Fruit fly (Drosophila melanogaster) whole organism, embryonic: ENCODE measurements around the gene CG10348.

ENCODE experiments used
- Asciz ChIP-seq: fragments of 200-800 bp; sonication (Bioruptor generic); optimal IDR thresholded peaks from 2 replicates; lab custom pipeline; 2017; ENCODE audit warnings: missing biosample characterization, mild to moderate bottlenecking, missing genetic modification characterization, missing genetic modification reagents
- BEAF-32 ChIP-seq: fragments of 200-800 bp; sonication (Bioruptor generic); optimal IDR thresholded peaks from 3 replicates; lab custom pipeline; 2017; ENCODE audit warnings: missing biosample characterization, missing genetic modification characterization, mild to moderate bottlenecking, moderate library complexity, missing genetic modification reagents
- CG10209 ChIP-seq: fragments of 200-800 bp; sonication (Bioruptor generic); optimal IDR thresholded peaks from 3 replicates; lab custom pipeline; 2017; ENCODE audit warnings: missing biosample characterization, mild to moderate bottlenecking, missing genetic modification characterization, missing genetic modification reagents
- CG10366 ChIP-seq: fragments of 200-800 bp; sonication (Bioruptor generic); IDR thresholded peaks from 2 replicates; pipeline ENCODE4 v1.3.6; 2022; ENCODE audit warnings: missing biosample characterization, missing genetic modification characterization
- CG10462 ChIP-seq: fragments of 200-800 bp; sonication (Bioruptor generic); optimal IDR thresholded peaks from 2 replicates; lab custom pipeline; 2016; ENCODE audit warnings: missing biosample characterization, missing genetic modification characterization
- CG10654 ChIP-seq: fragments of 200-800 bp; sonication (Bioruptor generic); optimal IDR thresholded peaks from 2 replicates; lab custom pipeline; 2016; ENCODE audit warnings: missing biosample characterization, missing genetic modification characterization
- CG11247 ChIP-seq: fragments of 200-800 bp; sonication (Bioruptor generic); IDR thresholded peaks from 2 replicates; pipeline ENCODE4 v1.3.6; 2022; ENCODE audit warnings: missing biosample characterization, missing genetic modification characterization
- CG11504 ChIP-seq: fragments of 200-800 bp; sonication (Bioruptor generic); optimal IDR thresholded peaks from 3 replicates; lab custom pipeline; 2019; ENCODE audit warnings: missing biosample characterization, mild to moderate bottlenecking, missing genetic modification characterization, moderate library complexity
- CG17612 ChIP-seq: fragments of 200-800 bp; sonication (Bioruptor generic); IDR thresholded peaks from 2 replicates; pipeline ENCODE4 v1.3.6; 2022; ENCODE audit warnings: missing biosample characterization, missing genetic modification characterization
- CG18011 ChIP-seq: fragments of 200-800 bp; sonication (Bioruptor generic); optimal IDR thresholded peaks from 2 replicates; lab custom pipeline; 2017; ENCODE audit warnings: missing biosample characterization, missing genetic modification characterization, mild to moderate bottlenecking, moderate library complexity, missing genotype
- CG2129 ChIP-seq: fragments of 200-800 bp; sonication (Bioruptor generic); IDR thresholded peaks from 2 replicates; pipeline ENCODE4 v1.3.6; 2022; ENCODE audit warnings: missing biosample characterization, missing genetic modification characterization; ENCODE audit not compliant: partially characterized antibody
- CG3065 ChIP-seq: fragments of 200-800 bp; sonication (Bioruptor generic); optimal IDR thresholded peaks from 2 replicates; lab custom pipeline; 2016; ENCODE audit warnings: missing biosample characterization, missing genetic modification characterization
- CG31224 ChIP-seq: fragments of 200-800 bp; sonication (Bioruptor generic); IDR thresholded peaks from 2 replicates; pipeline ENCODE4 v1.3.6; 2022; ENCODE audit warnings: missing biosample characterization, missing genetic modification characterization
- CG3407 ChIP-seq: fragments of 200-800 bp; sonication (Bioruptor generic); optimal IDR thresholded peaks from 2 replicates; lab custom pipeline; 2018; ENCODE audit warnings: missing biosample characterization, mild to moderate bottlenecking, missing genetic modification characterization
- CG4328 ChIP-seq: fragments of 200-800 bp; sonication (Bioruptor generic); optimal IDR thresholded peaks from 3 replicates; lab custom pipeline; 2017; ENCODE audit warnings: missing biosample characterization, missing genetic modification reagents, missing genetic modification characterization
- CHES-1-like ChIP-seq: fragments of 200-800 bp; sonication (Bioruptor generic); optimal IDR thresholded peaks from 2 replicates; lab custom pipeline; 2016; ENCODE audit warnings: missing biosample characterization, missing genetic modification characterization
- CTCF ChIP-seq: fragments of 200-800 bp; sonication (Bioruptor generic); optimal IDR thresholded peaks from 2 replicates; lab custom pipeline; 2017; ENCODE audit warnings: missing biosample characterization, mild to moderate bottlenecking, missing genetic modification characterization, moderate library complexity
- Dfd ChIP-seq, 2 experiments: fragments of >200 bp; optimal IDR thresholded peaks; 2 replicates each; lab custom pipeline; 2017; ENCODE audit warnings: missing biosample characterization in 2 of 2, missing genetic modification characterization in 2 of 2
- Drgx ChIP-seq: fragments of 200-800 bp; sonication (Bioruptor generic); IDR thresholded peaks from 2 replicates; pipeline ENCODE4 v1.3.6; 2022; ENCODE audit warnings: missing biosample characterization, missing genetic modification characterization
- Fer2 ChIP-seq: fragments of 200-800 bp; sonication (Bioruptor generic); optimal IDR thresholded peaks from 2 replicates; lab custom pipeline; 2018; ENCODE audit warnings: missing biosample characterization, mild to moderate bottlenecking, missing genetic modification characterization, moderate library complexity
- Gsc ChIP-seq: fragments of 200-800 bp; sonication (Bioruptor generic); IDR thresholded peaks from 2 replicates; pipeline ENCODE4 v1.3.6; 2022; ENCODE audit warnings: missing biosample characterization, missing genetic modification characterization
- H15 ChIP-seq: fragments of 200-800 bp; sonication (Bioruptor generic); IDR thresholded peaks from 3 replicates; pipeline ENCODE4 v1.3.6; 2022; ENCODE audit warnings: missing biosample characterization, missing genetic modification characterization
- HLH3B ChIP-seq: fragments of 200-800 bp; sonication (Bioruptor generic); IDR thresholded peaks from 2 replicates; pipeline ENCODE4 v1.3.6; 2022; ENCODE audit warnings: missing biosample characterization, missing genetic modification characterization
- HLH4C ChIP-seq: fragments of 200-800 bp; sonication (Bioruptor generic); IDR thresholded peaks from 3 replicates; pipeline ENCODE4 v1.3.6; 2022; ENCODE audit warnings: missing biosample characterization, missing genetic modification characterization; ENCODE audit not compliant: partially characterized antibody
- Hmr ChIP-seq: fragments of 200-800 bp; sonication (Bioruptor generic); optimal IDR thresholded peaks from 3 replicates; lab custom pipeline; 2017; ENCODE audit warnings: mild to moderate bottlenecking, missing biosample characterization, missing genetic modification reagents, missing genetic modification characterization
- Hr78 ChIP-seq, 2 experiments: fragments of 200-800 bp in 1 of 2; fragments of >200 bp in 1 of 2; sonication (Bioruptor generic) in 1 of 2; optimal IDR thresholded peaks; 2 replicates each; lab custom pipeline; 2017 to 2019; ENCODE audit warnings: missing biosample characterization in 2 of 2, missing genetic modification characterization in 2 of 2, mild to moderate bottlenecking in 1 of 2, moderate library complexity in 1 of 2
- Mad ChIP-seq: fragments of 200-800 bp; sonication (Bioruptor generic); optimal IDR thresholded peaks from 2 replicates; lab custom pipeline; 2016; ENCODE audit warnings: missing biosample characterization, missing genetic modification characterization
- Myb ChIP-seq: fragments of 200-800 bp; sonication (Bioruptor generic); optimal IDR thresholded peaks from 2 replicates; lab custom pipeline; 2016; ENCODE audit warnings: missing biosample characterization, missing genetic modification characterization
- NC2β ChIP-seq: fragments of 200-800 bp; sonication (Bioruptor generic); optimal IDR thresholded peaks from 2 replicates; lab custom pipeline; 2016; ENCODE audit warnings: missing biosample characterization, missing genetic modification characterization
- NFAT ChIP-seq: fragments of 200-800 bp; sonication (Bioruptor generic); IDR thresholded peaks from 2 replicates; pipeline ENCODE4 v1.3.6; 2022; ENCODE audit warnings: missing biosample characterization, missing genetic modification characterization
- Nf-YA ChIP-seq: fragments of 200-800 bp; sonication (Bioruptor generic); IDR thresholded peaks from 2 replicates; pipeline ENCODE4 v1.3.6; 2022; ENCODE audit warnings: missing biosample characterization, missing genetic modification characterization
- Pdp1 ChIP-seq, 2 experiments: fragments of 200-800 bp; sonication (Bioruptor generic); optimal IDR thresholded peaks; 3 replicates each; lab custom pipeline; 2016; ENCODE audit warnings: missing biosample characterization in 2 of 2, missing genetic modification characterization in 2 of 2, mild to moderate bottlenecking in 1 of 2, moderate library complexity in 1 of 2
- Stat92E ChIP-seq, 3 experiments: fragments of >200 bp in 2 of 3; fragments of 200-800 bp in 1 of 3; sonication (Bioruptor generic) in 1 of 3; optimal IDR thresholded peaks; 2 replicates each; lab custom pipeline; 2017 to 2019; ENCODE audit warnings: missing biosample characterization in 3 of 3, missing genetic modification characterization in 3 of 3, mild to moderate bottlenecking in 1 of 3, moderate library complexity in 1 of 3
- YL-1 ChIP-seq: fragments of 200-800 bp; sonication (Bioruptor generic); optimal IDR thresholded peaks from 3 replicates; lab custom pipeline; 2017; ENCODE audit warnings: missing biosample characterization, mild to moderate bottlenecking, missing genetic modification characterization
- al ChIP-seq: fragments of 200-800 bp; sonication (Bioruptor generic); IDR thresholded peaks from 2 replicates; pipeline ENCODE4 v1.3.6; 2022; ENCODE audit warnings: missing biosample characterization, missing genetic modification characterization
- cad ChIP-seq: fragments of >200 bp; optimal IDR thresholded peaks from 2 replicates; lab custom pipeline; 2017; ENCODE audit warnings: missing biosample characterization, missing genetic modification characterization
- dan ChIP-seq: fragments of 200-800 bp; sonication (Bioruptor generic); IDR thresholded peaks from 2 replicates; pipeline ENCODE4 v1.3.6; 2022; ENCODE audit warnings: missing biosample characterization, missing genetic modification characterization
- eyg ChIP-seq: fragments of 200-800 bp; sonication (Bioruptor generic); optimal IDR thresholded peaks from 3 replicates; lab custom pipeline; 2016; ENCODE audit warnings: missing biosample characterization, missing genetic modification characterization
- gfzf ChIP-seq: fragments of 200-800 bp; sonication (Bioruptor generic); optimal IDR thresholded peaks from 2 replicates; lab custom pipeline; 2016; ENCODE audit warnings: missing biosample characterization, mild to moderate bottlenecking, missing genetic modification characterization, moderate library complexity
- jumu ChIP-seq: fragments of 200-800 bp; sonication (Bioruptor generic); optimal IDR thresholded peaks from 3 replicates; lab custom pipeline; 2016; ENCODE audit warnings: missing biosample characterization, missing genetic modification characterization
- lbe ChIP-seq: fragments of 200-800 bp; sonication (Bioruptor generic); optimal IDR thresholded peaks from 2 replicates; lab custom pipeline; 2016; ENCODE audit warnings: missing biosample characterization, mild to moderate bottlenecking, missing genetic modification characterization
- lov ChIP-seq, 2 experiments: fragments of 200-800 bp in 1 of 2; fragments of >200 bp in 1 of 2; sonication (Bioruptor generic) in 1 of 2; IDR thresholded peaks in 1 of 2; optimal IDR thresholded peaks in 1 of 2; 2 replicates in 1 of 2; 3 replicates in 1 of 2; pipeline versions ENCODE4 v1.3.6 to Lab custom; 2017 to 2022; ENCODE audit warnings: missing biosample characterization in 1 of 2, missing genetic modification characterization in 1 of 2
- maf-S ChIP-seq: fragments of 200-800 bp; sonication (Bioruptor generic); optimal IDR thresholded peaks from 2 replicates; lab custom pipeline; 2016; ENCODE audit warnings: missing biosample characterization, missing genetic modification characterization
- mam ChIP-seq: fragments of 200-800 bp; sonication (Bioruptor generic); optimal IDR thresholded peaks from 3 replicates; lab custom pipeline; 2016; ENCODE audit warnings: missing biosample characterization, missing genetic modification characterization
- nau ChIP-seq: fragments of 200-800 bp; sonication (Bioruptor generic); optimal IDR thresholded peaks from 3 replicates; lab custom pipeline; 2017; ENCODE audit warnings: missing biosample characterization, mild to moderate bottlenecking, missing genetic modification characterization, missing genetic modification reagents
- sim ChIP-seq: fragments of 200-800 bp; sonication (Bioruptor generic); IDR thresholded peaks from 2 replicates; pipeline ENCODE4 v1.3.6; 2022; ENCODE audit warnings: missing biosample characterization, missing genetic modification characterization
- slbo ChIP-seq: fragments of 200-800 bp; sonication (Bioruptor generic); IDR thresholded peaks from 2 replicates; pipeline ENCODE4 v1.3.6; 2022; ENCODE audit warnings: missing biosample characterization, missing genetic modification characterization
- trh ChIP-seq: fragments of 200-800 bp; sonication (Bioruptor generic); optimal IDR thresholded peaks from 2 replicates; lab custom pipeline; 2016; ENCODE audit warnings: missing biosample characterization, missing genetic modification characterization
- tx ChIP-seq: fragments of 200-800 bp; sonication (Bioruptor generic); optimal IDR thresholded peaks from 2 replicates; lab custom pipeline; 2016; ENCODE audit warnings: missing biosample characterization, missing genetic modification characterization
- vvl ChIP-seq: fragments of 200-800 bp; sonication (Bioruptor generic); IDR thresholded peaks from 2 replicates; pipeline ENCODE4 v1.3.6; 2022; ENCODE audit warnings: missing biosample characterization, missing genetic modification characterization

Gene CG10348

dm6 chr2L:18665952-18666606 is 66.2 kb downstream of the CG10348 start (continued):
- TF ChIP-seq Mad (GFP tag; lab: Kevin White, UChicago): no peak
- peak; percentile 47; the same call in 1 of the 2 replicates for TF ChIP-seq vvl
- no peak for TF ChIP-seq CG2129
- no peak for TF ChIP-seq Hr78 (GFP tag; optimal IDR thresholded peaks at IDR 0.05; lab: Kevin White, UChicago)
- peak; percentile 13 for TF ChIP-seq gfzf (GFP tag; lab: Kevin White, UChicago)
- no peak for TF ChIP-seq CG3065 (GFP tag; lab: Kevin White, UChicago)
- TF ChIP-seq CG10654 (GFP tag; lab: Kevin White, UChicago): peak; percentile 24
- TF ChIP-seq Gsc: no peak
- TF ChIP-seq maf-S: peak; percentile 45
- TF ChIP-seq HLH4C (GFP tag; lab: Robert Waterston, UW): no peak
- no peak for TF ChIP-seq CHES-1-like (GFP tag; lab: Kevin White, UChicago)
- no peak for TF ChIP-seq CG31224 (GFP tag; lab: Robert Waterston, UW)
- no peak for TF ChIP-seq lbe
- no peak for TF ChIP-seq jumu (GFP tag; lab: Kevin White, UChicago)
- TF ChIP-seq Dfd (GFP tag; optimal IDR thresholded peaks at IDR 0.05; lab: Kevin White, UChicago): no peak
- TF ChIP-seq BEAF-32: no peak
- TF ChIP-seq Drgx (GFP tag; lab: Robert Waterston, UW): no peak
- no peak for TF ChIP-seq dan (GFP tag; lab: Robert Waterston, UW)
- no peak for TF ChIP-seq CG10209
- TF ChIP-seq Myb (GFP tag; lab: Kevin White, UChicago): peak; percentile 85
- peak; percentile 48 for TF ChIP-seq mam (GFP tag; lab: Kevin White, UChicago)
- TF ChIP-seq CTCF (GFP tag; lab: Kevin White, UChicago): peak; percentile 98
- TF ChIP-seq CG11504: no peak
- no peak for TF ChIP-seq CG3407 (GFP tag; lab: Kevin White, UChicago)
- no peak for TF ChIP-seq CG4328 (GFP tag; lab: Kevin White, UChicago)
- peak; percentile 82 for TF ChIP-seq CG11247
- no peak for TF ChIP-seq lov (optimal IDR thresholded peaks at IDR 0.05; lab: Kevin White, UChicago)
- TF ChIP-seq lov (GFP tag; IDR thresholded peaks at IDR 0.05; lab: Robert Waterston, UW): no peak
- no peak for TF ChIP-seq Asciz (GFP tag; lab: Kevin White, UChicago)
- TF ChIP-seq CG10366 (GFP tag; lab: Robert Waterston, UW): peak; percentile 56; the same call in 1 of the 2 replicates
- TF ChIP-seq CG18011: no peak
- TF ChIP-seq nau (GFP tag; lab: Kevin White, UChicago): no peak
- no peak for TF ChIP-seq Fer2 (tag; lab: Kevin White, UChicago)
- TF ChIP-seq sim (GFP tag; lab: Robert Waterston, UW): no peak
- TF ChIP-seq H15: peak; percentile 39; the same call in 1 of the 3 replicates
- TF ChIP-seq CG10462 (GFP tag; lab: Kevin White, UChicago): no peak
- TF ChIP-seq HLH3B (GFP tag; lab: Robert Waterston, UW): peak; percentile 28; the same call in 1 of the 2 replicates
- TF ChIP-seq cad: no peak
- TF ChIP-seq Nf-YA (GFP tag; lab: Robert Waterston, UW): no peak
- no peak for TF ChIP-seq Stat92E (GFP tag; optimal IDR thresholded peaks at IDR 0.05; lab: Kevin White, UChicago)
- TF ChIP-seq al (GFP tag; lab: Robert Waterston, UW): no peak
- no peak for TF ChIP-seq trh
- no peak for TF ChIP-seq CG17612
- TF ChIP-seq Hmr (GFP tag; lab: Kevin White, UChicago): peak; percentile 61
- TF ChIP-seq eyg (GFP tag; lab: Kevin White, UChicago): no peak
- no peak for TF ChIP-seq NC2β (GFP tag; lab: Kevin White, UChicago)
- TF ChIP-seq YL-1 (GFP tag; lab: Kevin White, UChicago): no peak
- TF ChIP-seq Pdp1 (GFP tag; optimal IDR thresholded peaks at IDR 0.05; lab: Kevin White, UChicago): peak in 1 of 2 experiments; percentile 58
- TF ChIP-seq tx: peak; percentile 6
- TF ChIP-seq NFAT: peak; percentile 82
- peak; percentile 84 for TF ChIP-seq slbo (GFP tag; lab: Robert Waterston, UW)
